Fruit fly (Drosophila melanogaster): Measurements from ENCODE around the gene CG43133.

The CG43133 gene

dm6 chrX:18125520-18125919 lies 4.5 kb downstream of the CG43133 start (continued):
- TF ChIP-seq CG6765 (GFP tag; optimal IDR thresholded peaks at IDR 0.05) (peak; percentile 14), HLHmδ (GFP tag; optimal IDR thresholded peaks at IDR 0.05) (no peak), NK7.1 (GFP tag; optimal IDR thresholded peaks at IDR 0.05) (no peak), CG18476 (GFP tag; optimal IDR thresholded peaks at IDR 0.05) (no peak), disco-r (GFP tag; optimal IDR thresholded peaks at IDR 0.05) (no peak), Opbp (GFP tag; IDR thresholded peaks at IDR 0.05; ENCODE audit: partially characterized antibody) (no peak), H15 (GFP tag; IDR thresholded peaks at IDR 0.05) (no peak), bab2 (GFP tag; optimal IDR thresholded peaks at IDR 0.05) (no peak), CG2199 (GFP tag; IDR thresholded peaks at IDR 0.05) (no peak), CG7963 (GFP tag; IDR thresholded peaks at IDR 0.05; ENCODE audit: partially characterized antibody) (no peak), Lpt (GFP tag; optimal IDR thresholded peaks at IDR 0.05) (no peak), Meics (GFP tag; optimal IDR thresholded peaks at IDR 0.05) (peak; percentile 64), CG17359 (tag; optimal IDR thresholded peaks at IDR 0.05) (no peak), Xbp1 (GFP tag; optimal IDR thresholded peaks at IDR 0.05) (no peak), E2f2 (GFP tag; IDR thresholded peaks at IDR 0.05) (no peak), CG6654 (GFP tag; optimal IDR thresholded peaks at IDR 0.05) (no peak), CG18011 (GFP tag; optimal IDR thresholded peaks at IDR 0.05) (no peak), jigr1 (GFP tag; IDR thresholded peaks at IDR 0.05) (no peak), Tbp (GFP tag; optimal IDR thresholded peaks at IDR 0.05) (no peak), hbn (GFP tag; IDR thresholded peaks at IDR 0.05; ENCODE audit: partially characterized antibody) (no peak), Vsx1 (GFP tag; optimal IDR thresholded peaks at IDR 0.05) (no peak), CG1529 (GFP tag; optimal IDR thresholded peaks at IDR 0.05) (no peak), Side (GFP tag; optimal IDR thresholded peaks at IDR 0.05) (no peak), bsh (GFP tag; optimal IDR thresholded peaks at IDR 0.05) (no peak), Ada2b (GFP tag; IDR thresholded peaks at IDR 0.05) (no peak), Chrac-16 (GFP tag; optimal IDR thresholded peaks at IDR 0.05) (no peak), sens (GFP tag) (no peak), CG4328 (GFP tag; optimal IDR thresholded peaks at IDR 0.05) (no peak), CG9215 (GFP tag; IDR thresholded peaks at IDR 0.05) (no peak), CG1832 (GFP tag; optimal IDR thresholded peaks at IDR 0.05) (no peak), CG14710 (tag; optimal IDR thresholded peaks at IDR 0.05) (no peak), CG31365 (tag; optimal IDR thresholded peaks at IDR 0.05) (no peak), CG4707 (GFP tag; optimal IDR thresholded peaks at IDR 0.05) (no peak), CG15011 (GFP tag; optimal IDR thresholded peaks at IDR 0.05) (peak; percentile 36), croc (GFP tag; conservative IDR thresholded peaks at IDR 0.05) (no peak), ap (GFP tag; IDR thresholded peaks at IDR 0.05) (no peak), klu (GFP tag; IDR thresholded peaks at IDR 0.05) (no peak), Oli (tag; optimal IDR thresholded peaks at IDR 0.05) (peak; percentile 28), NfI (GFP tag; optimal IDR thresholded peaks at IDR 0.05) (peak; percentile 13), CG1024 (GFP tag; IDR thresholded peaks at IDR 0.05) (no peak), CG6254 (GFP tag; optimal IDR thresholded peaks at IDR 0.05) (no peak), CG9876 (GFP tag; optimal IDR thresholded peaks at IDR 0.05) (no peak), CG10147 (GFP tag; optimal IDR thresholded peaks at IDR 0.05) (peak; percentile 33), CG7928 (GFP tag; optimal IDR thresholded peaks at IDR 0.05) (no peak), CG15073 (GFP tag; optimal IDR thresholded peaks at IDR 0.05) (no peak), CrebB (tag; optimal IDR thresholded peaks at IDR 0.05) (no peak), CG2202 (tag; optimal IDR thresholded peaks at IDR 0.05) (no peak), Mes4 (GFP tag; optimal IDR thresholded peaks at IDR 0.05) (no peak), zf30C (GFP tag; optimal IDR thresholded peaks at IDR 0.05) (no peak), CG8944 (GFP tag; optimal IDR thresholded peaks at IDR 0.05) (no peak), chif (GFP tag; optimal IDR thresholded peaks at IDR 0.05) (no peak), kah (GFP tag; optimal IDR thresholded peaks at IDR 0.05) (no peak)
